Worm (Caenorhabditis elegans) whole organism, L4/young adult: ENCODE data around the gene zmp-2.

ENCODE experiments used
- W03F9.2 ChIP-seq: fragments of 150-350 bp; optimal IDR thresholded peaks from 2 replicates; lab custom pipeline; 2014; ENCODE audit warnings: missing biosample characterization, missing genetic modification characterization
- dao-5 ChIP-seq: sonication (generic microtip); optimal IDR thresholded peaks from 2 replicates; lab custom pipeline; 2016; ENCODE audit warnings: missing genotype, missing genetic modification characterization, moderate library complexity, missing compliant biosample characterization
- him-1 ChIP-seq: sonication (generic microtip); optimal IDR thresholded peaks from 2 replicates; lab custom pipeline; 2016; ENCODE audit warnings: missing genotype, missing genetic modification reagents, missing genetic modification characterization, missing compliant biosample characterization

DNA sequence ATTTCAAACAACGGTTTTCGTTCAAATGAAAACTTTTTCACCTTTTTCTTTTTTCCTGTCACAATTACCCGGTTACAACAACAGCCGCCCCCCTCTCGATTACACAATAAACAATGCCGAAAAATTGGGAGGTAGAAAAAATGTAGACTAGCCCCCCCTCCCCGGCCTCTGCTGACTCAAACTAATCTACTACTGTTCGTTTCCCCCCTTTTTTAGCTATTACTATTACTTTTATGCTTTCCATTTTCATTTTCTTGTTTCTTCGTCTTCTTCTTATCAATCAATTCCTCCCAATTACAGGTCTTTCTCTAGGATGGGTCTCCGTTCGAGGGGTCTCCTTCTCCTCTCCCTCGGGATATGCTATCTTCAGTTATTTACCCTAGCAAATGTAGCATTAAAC, 21.6 kb downstream of the zmp-2 start, which contains the start of gene let-805:
- TF ChIP-seq him-1 (tag; lab: Kevin White, UChicago) (no peak), dao-5 (no peak), W03F9.2 (tag; lab: Kevin White, UChicago) (no peak)
